Fruit fly (Drosophila melanogaster) whole organism, embryonic: Measurements from ENCODE around the gene CG7094.

Experiments
- Asciz ChIP-seq: fragments of 200-800 bp; sonication (Bioruptor generic); optimal IDR thresholded peaks from 2 replicates; lab custom pipeline; 2017; ENCODE audit warnings: missing biosample characterization, mild to moderate bottlenecking, missing genetic modification characterization, missing genetic modification reagents
- Bgb ChIP-seq: fragments of 200-800 bp; sonication (Bioruptor generic); IDR thresholded peaks from 2 replicates; pipeline ENCODE4 v1.3.6; 2022; ENCODE audit warnings: missing biosample characterization, missing genetic modification characterization; ENCODE audit not compliant: partially characterized antibody
- Blimp-1 ChIP-seq: fragments of 200-800 bp; sonication (Bioruptor generic); optimal IDR thresholded peaks from 3 replicates; lab custom pipeline; 2018; ENCODE audit warnings: missing biosample characterization, missing genetic modification characterization, mild to moderate bottlenecking, moderate library complexity, missing genetic modification reagents
- CG10274 ChIP-seq: fragments of 200-800 bp; sonication (Bioruptor generic); optimal IDR thresholded peaks from 3 replicates; lab custom pipeline; 2017; ENCODE audit warnings: missing biosample characterization, mild to moderate bottlenecking, missing genetic modification characterization
- CG10366 ChIP-seq: fragments of 200-800 bp; sonication (Bioruptor generic); IDR thresholded peaks from 2 replicates; pipeline ENCODE4 v1.3.6; 2022; ENCODE audit warnings: missing biosample characterization, missing genetic modification characterization
- CG10959 ChIP-seq: fragments of 200-800 bp; sonication (Bioruptor generic); IDR thresholded peaks from 2 replicates; pipeline ENCODE4 v1.3.6; 2022; ENCODE audit warnings: missing biosample characterization, missing genetic modification characterization
- CG10979 ChIP-seq: fragments of 200-800 bp; sonication (Bioruptor generic); optimal IDR thresholded peaks from 2 replicates; lab custom pipeline; 2018; ENCODE audit warnings: missing biosample characterization, mild to moderate bottlenecking, missing genetic modification characterization, moderate library complexity
- CG11093 ChIP-seq: fragments of 200-800 bp; sonication (Bioruptor generic); IDR thresholded peaks from 3 replicates; pipeline ENCODE4 v1.3.6; 2022; ENCODE audit warnings: missing biosample characterization, missing genetic modification characterization
- CG11723 ChIP-seq: fragments of 200-800 bp; sonication (Bioruptor generic); optimal IDR thresholded peaks from 2 replicates; lab custom pipeline; 2017; ENCODE audit warnings: missing biosample characterization, mild to moderate bottlenecking, missing genetic modification characterization
- CG12942 ChIP-seq: fragments of 200-800 bp; sonication (Bioruptor generic); optimal IDR thresholded peaks from 3 replicates; lab custom pipeline; 2016; ENCODE audit warnings: missing biosample characterization, missing genetic modification characterization
- CG15696 ChIP-seq: fragments of 200-800 bp; sonication (Bioruptor generic); optimal IDR thresholded peaks from 2 replicates; lab custom pipeline; 2019; ENCODE audit warnings: missing biosample characterization, mild to moderate bottlenecking, missing genetic modification characterization, moderate library complexity
- CG16815 ChIP-seq: fragments of 200-800 bp; sonication (Bioruptor generic); optimal IDR thresholded peaks from 3 replicates; lab custom pipeline; 2017; ENCODE audit warnings: missing biosample characterization, mild to moderate bottlenecking, missing genetic modification characterization
- CG16863 ChIP-seq: fragments of 200-800 bp; sonication (Bioruptor generic); optimal IDR thresholded peaks from 3 replicates; lab custom pipeline; 2016; ENCODE audit warnings: missing biosample characterization, missing genetic modification characterization
- CG2129 ChIP-seq: fragments of 200-800 bp; sonication (Bioruptor generic); IDR thresholded peaks from 2 replicates; pipeline ENCODE4 v1.3.6; 2022; ENCODE audit warnings: missing biosample characterization, missing genetic modification characterization; ENCODE audit not compliant: partially characterized antibody
- CG3726 ChIP-seq: fragments of 200-800 bp; sonication (Bioruptor generic); IDR thresholded peaks from 3 replicates; pipeline ENCODE4, ENCODE4 v1.3.6; 2022; ENCODE audit warnings: missing biosample characterization, missing genetic modification characterization
- CG3838 ChIP-seq: fragments of 200-800 bp; sonication (Bioruptor generic); optimal IDR thresholded peaks from 3 replicates; lab custom pipeline; 2016; ENCODE audit warnings: missing biosample characterization, missing genetic modification characterization
- CG4328 ChIP-seq: fragments of 200-800 bp; sonication (Bioruptor generic); optimal IDR thresholded peaks from 3 replicates; lab custom pipeline; 2017; ENCODE audit warnings: missing biosample characterization, missing genetic modification reagents, missing genetic modification characterization
- CG43689 ChIP-seq: fragments of 200-800 bp; sonication (Bioruptor generic); IDR thresholded peaks from 2 replicates; pipeline ENCODE4 v1.3.6; 2022; ENCODE audit warnings: missing biosample characterization, missing genetic modification characterization
- CG7372 ChIP-seq: fragments of 200-800 bp; sonication (Bioruptor generic); IDR thresholded peaks from 2 replicates; pipeline ENCODE4 v1.3.6; 2022; ENCODE audit warnings: missing biosample characterization, missing genetic modification characterization
- CG8281 ChIP-seq: fragments of 200-800 bp; sonication (Bioruptor generic); optimal IDR thresholded peaks from 2 replicates; lab custom pipeline; 2018; ENCODE audit warnings: missing biosample characterization, mild to moderate bottlenecking, missing genetic modification characterization, moderate library complexity
- CG8478 ChIP-seq: fragments of >200 bp; optimal IDR thresholded peaks from 2 replicates; lab custom pipeline; 2018
- CG8765 ChIP-seq: fragments of 200-800 bp; sonication (Bioruptor generic); IDR thresholded peaks from 2 replicates; pipeline ENCODE4 v1.3.6; 2022; ENCODE audit warnings: missing biosample characterization, missing genetic modification characterization
- Chrac-16 ChIP-seq: fragments of 200-800 bp; sonication (Bioruptor generic); optimal IDR thresholded peaks from 3 replicates; lab custom pipeline; 2016; ENCODE audit warnings: missing biosample characterization, missing genetic modification characterization
- Doc3 ChIP-seq: fragments of 200-800 bp; sonication (Bioruptor generic); IDR thresholded peaks from 3 replicates; pipeline ENCODE4 v1.3.6; 2022; ENCODE audit warnings: missing biosample characterization, missing genetic modification characterization; ENCODE audit not compliant: partially characterized antibody
- E2f1 ChIP-seq: fragments of 200-800 bp; sonication (Bioruptor generic); IDR thresholded peaks from 2 replicates; pipeline ENCODE4 v1.3.6; 2022; ENCODE audit warnings: missing biosample characterization, missing genetic modification characterization
- Fer2 ChIP-seq: fragments of 200-800 bp; sonication (Bioruptor generic); optimal IDR thresholded peaks from 2 replicates; lab custom pipeline; 2018; ENCODE audit warnings: missing biosample characterization, mild to moderate bottlenecking, missing genetic modification characterization, moderate library complexity
- MTF-1 ChIP-seq: fragments of 200-800 bp; sonication (Bioruptor generic); optimal IDR thresholded peaks from 2 replicates; lab custom pipeline; 2018; ENCODE audit warnings: missing biosample characterization, mild to moderate bottlenecking, missing genetic modification characterization, borderline replicate concordance
- Max ChIP-seq: fragments of 200-800 bp; sonication (Bioruptor generic); optimal IDR thresholded peaks from 2 replicates; lab custom pipeline; 2016; ENCODE audit warnings: missing biosample characterization, mild to moderate bottlenecking, missing genetic modification characterization
- Nf-YA ChIP-seq: fragments of 200-800 bp; sonication (Bioruptor generic); IDR thresholded peaks from 2 replicates; pipeline ENCODE4 v1.3.6; 2022; ENCODE audit warnings: missing biosample characterization, missing genetic modification characterization
- Six4 ChIP-seq: fragments of 200-800 bp; sonication (Bioruptor generic); optimal IDR thresholded peaks from 2 replicates; lab custom pipeline; 2016; ENCODE audit warnings: missing biosample characterization, missing genetic modification characterization
- cas ChIP-seq: fragments of 200-800 bp; sonication (Bioruptor generic); IDR thresholded peaks from 2 replicates; pipeline ENCODE4 v1.3.6; 2022; ENCODE audit warnings: missing biosample characterization, missing genetic modification characterization
- danr ChIP-seq: fragments of 200-800 bp; sonication (Bioruptor generic); IDR thresholded peaks from 2 replicates; pipeline ENCODE4 v1.3.6; 2022; ENCODE audit warnings: missing biosample characterization, missing genetic modification characterization
- dimm ChIP-seq: fragments of 200-800 bp; sonication (Bioruptor generic); IDR thresholded peaks from 2 replicates; pipeline ENCODE4 v1.3.6; 2022; ENCODE audit warnings: missing biosample characterization, missing genetic modification characterization
- dmrt99B ChIP-seq: fragments of 200-800 bp; sonication (Bioruptor generic); optimal IDR thresholded peaks from 2 replicates; lab custom pipeline; 2018; ENCODE audit warnings: missing biosample characterization, mild to moderate bottlenecking, missing genetic modification characterization, moderate library complexity
- gfzf ChIP-seq: fragments of 200-800 bp; sonication (Bioruptor generic); optimal IDR thresholded peaks from 2 replicates; lab custom pipeline; 2016; ENCODE audit warnings: missing biosample characterization, mild to moderate bottlenecking, missing genetic modification characterization, moderate library complexity
- grau ChIP-seq: fragments of 200-800 bp; optimal IDR thresholded peaks from 3 replicates; lab custom pipeline; 2019; ENCODE audit warnings: missing biosample characterization, mild to moderate bottlenecking, missing genetic modification characterization, moderate library complexity
- kah ChIP-seq: fragments of 200-800 bp; sonication (Bioruptor generic); optimal IDR thresholded peaks from 2 replicates; lab custom pipeline; 2018; ENCODE audit warnings: missing biosample characterization, mild to moderate bottlenecking, missing genetic modification characterization
- mam ChIP-seq: fragments of 200-800 bp; sonication (Bioruptor generic); optimal IDR thresholded peaks from 3 replicates; lab custom pipeline; 2016; ENCODE audit warnings: missing biosample characterization, missing genetic modification characterization
- pan ChIP-seq, 4 experiments: fragments of >200 bp in 3 of 4; fragments of 200-800 bp in 1 of 4; sonication (Bioruptor generic) in 1 of 4; optimal IDR thresholded peaks in 3 of 4; IDR thresholded peaks in 1 of 4; 2 replicates each; pipeline versions ENCODE4 v1.3.6 to Lab custom; 2017 to 2022; ENCODE audit warnings: missing biosample characterization in 2 of 4, missing genetic modification characterization in 2 of 4, mixed read lengths in 1 of 4
- peb ChIP-seq: fragments of 200-800 bp; sonication (Bioruptor generic); IDR thresholded peaks from 2 replicates; pipeline ENCODE4 v1.3.6; 2022; ENCODE audit warnings: missing biosample characterization, missing genetic modification characterization
- pfk ChIP-seq: fragments of 200-800 bp; sonication (Bioruptor generic); optimal IDR thresholded peaks from 2 replicates; lab custom pipeline; 2018; ENCODE audit warnings: missing biosample characterization, mild to moderate bottlenecking, missing genetic modification characterization, moderate library complexity
- pita ChIP-seq: fragments of 200-800 bp; sonication (Bioruptor generic); optimal IDR thresholded peaks from 2 replicates; lab custom pipeline; 2017; ENCODE audit warnings: missing biosample characterization, mild to moderate bottlenecking, missing genetic modification characterization
- ro ChIP-seq: fragments of 200-800 bp; sonication (Bioruptor generic); IDR thresholded peaks from 2 replicates; pipeline ENCODE4 v1.3.6; 2022; ENCODE audit warnings: missing biosample characterization, missing genetic modification characterization
- seq ChIP-seq: fragments of 200-800 bp; sonication (Bioruptor generic); IDR thresholded peaks from 2 replicates; pipeline ENCODE4 v1.3.6; 2022; ENCODE audit warnings: missing biosample characterization, missing genetic modification characterization
- tio ChIP-seq: fragments of 200-800 bp; sonication (Bioruptor generic); optimal IDR thresholded peaks from 2 replicates; lab custom pipeline; 2017; ENCODE audit warnings: missing biosample characterization, missing genetic modification characterization, inconsistent platforms
- tll ChIP-seq, 2 experiments: fragments of 200-800 bp in 1 of 2; fragments of >200 bp in 1 of 2; sonication (Bioruptor generic) in 1 of 2; optimal IDR thresholded peaks; 2 replicates each; lab custom pipeline; 2017 to 2019; ENCODE audit warnings: missing biosample characterization in 2 of 2, missing genetic modification characterization in 2 of 2, mild to moderate bottlenecking in 1 of 2, moderate library complexity in 1 of 2
- unpg ChIP-seq: fragments of 200-800 bp; sonication (Bioruptor generic); optimal IDR thresholded peaks from 3 replicates; lab custom pipeline; 2018; ENCODE audit warnings: missing biosample characterization, mild to moderate bottlenecking, missing genetic modification characterization, moderate library complexity
- vfl ChIP-seq: fragments of 200-800 bp; sonication (Bioruptor generic); optimal IDR thresholded peaks from 2 replicates; lab custom pipeline; 2016; ENCODE audit warnings: missing biosample characterization, missing genetic modification characterization
- zfh2 ChIP-seq: fragments of 200-800 bp; sonication (Bioruptor generic); optimal IDR thresholded peaks from 2 replicates; lab custom pipeline; 2016; ENCODE audit warnings: missing biosample characterization, missing genetic modification characterization

Gene CG7094

dm6 chr2L:17588173-17589082, 32.9 kb upstream of the CG7094 start (continued):
- TF ChIP-seq zfh2 (GFP tag; lab: Kevin White, UChicago) (no peak), Asciz (GFP tag; lab: Kevin White, UChicago) (peak; percentile 4), CG11093 (GFP tag; lab: Robert Waterston, UW) (no peak), CG15696 (peak; percentile 64), CG11723 (no peak), ro (no peak), CG8478 (no peak), Fer2 (tag; lab: Kevin White, UChicago) (no peak), peb (GFP tag; lab: Robert Waterston, UW) (no peak), CG2129 (GFP tag; lab: Robert Waterston, UW) (no peak), MTF-1 (GFP tag; lab: Kevin White, UChicago) (no peak), CG10979 (tag; lab: Kevin White, UChicago) (peak; percentile 79), Max (GFP tag; lab: Kevin White, UChicago) (no peak), pan (optimal IDR thresholded peaks at IDR 0.05; lab: Kevin White, UChicago) (no peak), pan (GFP tag; optimal IDR thresholded peaks at IDR 0.05 in 1 of 2, IDR thresholded peaks at IDR 0.05 in 1 of 2) (no peak), CG10274 (GFP tag; lab: Kevin White, UChicago) (no peak), pfk (GFP tag; lab: Kevin White, UChicago) (no peak), CG8765 (GFP tag; lab: Robert Waterston, UW) (no peak), CG7372 (GFP tag; lab: Robert Waterston, UW) (no peak), unpg (peak; percentile 47), CG16815 (peak; percentile 34), CG4328 (no peak), CG10959 (GFP tag; lab: Robert Waterston, UW) (no peak), Nf-YA (no peak), E2f1 (no peak), tio (no peak), tll (GFP tag; optimal IDR thresholded peaks at IDR 0.05; lab: Kevin White, UChicago) (no peak), Six4 (GFP tag; lab: Kevin White, UChicago) (no peak), grau (tag; lab: Kevin White, UChicago) (peak; percentile 72), Blimp-1 (GFP tag; lab: Kevin White, UChicago) (peak; percentile 67), CG3838 (GFP tag; lab: Kevin White, UChicago) (no peak), cas (GFP tag; lab: Robert Waterston, UW) (no peak), CG43689 (no peak), CG10366 (no peak), kah (GFP tag; lab: Kevin White, UChicago) (no peak), CG8281 (no peak), Doc3 (GFP tag; lab: Robert Waterston, UW) (no peak), gfzf (GFP tag; lab: Kevin White, UChicago) (no peak), seq (peak; percentile 54; the same call in 1 of the 2 replicates), Chrac-16 (GFP tag; lab: Kevin White, UChicago) (peak; percentile 22), pita (no peak), dmrt99B (tag; lab: Kevin White, UChicago) (peak; percentile 76), vfl (GFP tag; lab: Kevin White, UChicago) (no peak), Bgb (no peak), danr (GFP tag; lab: Robert Waterston, UW) (no peak), CG16863 (GFP tag; lab: Kevin White, UChicago) (no peak), CG12942 (GFP tag; lab: Kevin White, UChicago) (no peak), mam (GFP tag; lab: Kevin White, UChicago) (no peak), CG3726 (no peak), dimm (GFP tag; lab: Robert Waterston, UW) (no peak)
